Worm (Caenorhabditis elegans): ENCODE measurements around the gene srx-20.

DNA sequence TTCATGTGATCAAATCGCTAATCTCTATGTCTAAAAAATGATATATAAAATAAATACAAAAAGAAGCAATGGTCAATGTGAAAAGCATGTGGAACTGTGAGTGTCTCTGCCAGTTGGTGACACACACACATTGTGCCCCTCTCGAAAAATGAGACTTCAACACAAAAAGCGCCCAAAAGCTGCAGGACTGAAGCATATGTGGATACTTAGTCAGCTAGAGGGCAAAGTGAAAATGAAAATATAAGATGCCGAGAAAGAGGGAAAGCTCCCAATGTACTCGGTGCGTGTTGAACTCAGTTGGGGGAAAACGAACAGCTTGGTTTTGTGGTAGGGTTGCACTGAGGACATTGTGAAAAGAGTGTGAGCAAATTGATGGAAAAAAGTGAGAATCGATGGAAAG, 13.3 kb downstream of the srx-20 start:
- no peak for TF ChIP-seq egrh-3 (GFP tag; IDR thresholded peaks at IDR 0.05)
- TF ChIP-seq snpc-4 (GFP tag; optimal IDR thresholded peaks at IDR 0.05) = no peak
- no peak for TF ChIP-seq snpc-4 (tag; optimal IDR thresholded peaks at IDR 0.05)
- TF ChIP-seq xnd-1 (tag; optimal IDR thresholded peaks at IDR 0.05) = no peak
- TF ChIP-seq pha-4 (tag; optimal IDR thresholded peaks at IDR 0.05) = no peak
- no peak for TF ChIP-seq F37B4.10 (GFP tag; IDR thresholded peaks at IDR 0.05)
- TF ChIP-seq ama-1 (optimal IDR thresholded peaks at IDR 0.05) = no peak
- no peak for TF ChIP-seq ama-1 (GFP tag; optimal IDR thresholded peaks at IDR 0.05)
- TF ChIP-seq F57A8.1 (GFP tag; optimal IDR thresholded peaks at IDR 0.05) = no peak
- TF ChIP-seq ztf-18 (tag; optimal IDR thresholded peaks at IDR 0.05) = no peak
- no peak for TF ChIP-seq cebp-2 (GFP tag; IDR thresholded peaks at IDR 0.05)
